Fruit fly (Drosophila melanogaster) whole organism, wandering third instar larva: ENCODE data around the gene CG31515.

Source experiments
- Abd-B ChIP-seq: fragments of >200 bp; optimal IDR thresholded peaks from 2 replicates; lab custom pipeline; 2017; ENCODE audit warnings: missing biosample characterization, missing genetic modification characterization
- N ChIP-seq: fragments of >200 bp; optimal IDR thresholded peaks from 2 replicates; lab custom pipeline; 2018; ENCODE audit warnings: missing biosample characterization, missing external identifiers, missing genetic modification characterization
- jim ChIP-seq: fragments of 175-275, 200-325 bp; sonication (Bioruptor generic); optimal IDR thresholded peaks from 2 replicates; lab custom pipeline; 2016; ENCODE audit warnings: missing biosample characterization, mild to moderate bottlenecking, missing genetic modification characterization
- lola ChIP-seq: fragments of >200 bp; optimal IDR thresholded peaks from 2 replicates; lab custom pipeline; 2017; ENCODE audit warnings: missing biosample characterization, missing genetic modification characterization
- pan ChIP-seq: fragments of >200 bp; optimal IDR thresholded peaks from 2 replicates; lab custom pipeline; 2017

DNA sequence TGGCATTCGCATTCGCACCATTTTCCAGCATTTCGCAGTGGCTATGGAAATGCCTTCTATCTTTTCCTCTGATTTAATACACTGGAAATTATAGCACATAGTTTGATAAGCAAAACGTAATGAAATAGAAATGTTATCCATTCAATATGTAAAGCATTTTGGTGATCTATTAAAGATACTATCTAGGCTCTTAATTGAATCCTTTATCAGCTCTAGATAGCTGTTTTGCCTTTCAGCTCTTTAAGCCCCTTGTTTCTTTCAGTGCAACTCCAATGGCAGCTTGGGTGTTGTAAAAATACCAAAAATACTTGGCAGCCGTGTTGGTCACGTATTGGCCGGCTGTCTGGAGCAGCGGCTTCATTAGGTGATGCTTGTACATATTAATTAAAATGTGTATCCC, 23.7 kb downstream of the CG31515 start:
- TF ChIP-seq N (GFP tag; lab: Kevin White, UChicago): no peak
- TF ChIP-seq pan: no peak
- no peak for TF ChIP-seq lola (GFP tag; lab: Kevin White, UChicago)
- TF ChIP-seq Abd-B (GFP tag; lab: Kevin White, UChicago): no peak
- no peak for TF ChIP-seq jim (GFP tag; lab: Kevin White, UChicago)
